Worm (Caenorhabditis elegans) whole organism, L4/young adult: ENCODE data around the gene Y54G9A.9.

Experiments
- W03F9.2 ChIP-seq: fragments of 150-350 bp; optimal IDR thresholded peaks from 2 replicates; lab custom pipeline; 2014; ENCODE audit warnings: missing biosample characterization, missing genetic modification characterization
- dao-5 ChIP-seq: sonication (generic microtip); optimal IDR thresholded peaks from 2 replicates; lab custom pipeline; 2016; ENCODE audit warnings: missing genotype, missing genetic modification characterization, moderate library complexity, missing compliant biosample characterization
- him-1 ChIP-seq: sonication (generic microtip); optimal IDR thresholded peaks from 2 replicates; lab custom pipeline; 2016; ENCODE audit warnings: missing genotype, missing genetic modification reagents, missing genetic modification characterization, missing compliant biosample characterization

- TF ChIP-seq him-1 (tag; lab: Kevin White, UChicago) (no peak), dao-5 (no peak), W03F9.2 (tag; lab: Kevin White, UChicago) (no peak)
These were observed at the start of gene Y54G9A.9 for ce11 chrII:13729416-13729815.
